Worm (Caenorhabditis elegans): ENCODE data around the gene utp-20.

DNA sequence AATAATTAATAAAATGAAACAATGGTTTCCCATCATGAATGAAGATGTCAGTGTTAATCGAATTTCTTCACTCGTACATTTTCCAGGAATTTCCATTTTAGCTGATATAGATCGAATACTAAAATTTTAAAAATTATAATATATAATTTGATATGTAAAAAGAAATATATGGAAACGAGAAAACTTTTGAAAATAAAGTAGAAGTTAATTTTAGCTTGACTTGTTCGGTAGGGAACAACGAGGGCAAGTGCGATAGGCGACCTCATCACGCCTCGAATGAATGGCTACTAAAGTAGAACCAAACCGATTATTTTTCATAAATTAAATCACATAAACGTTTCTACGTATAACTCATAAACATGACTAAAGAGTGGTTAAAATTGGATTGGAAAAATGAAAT is 42.2 kb downstream of the utp-20 start, which contains the start of gene sra-31:
- TF ChIP-seq snpc-4 (tag; optimal IDR thresholded peaks at IDR 0.05) (no peak), unc-39 (tag; optimal IDR thresholded peaks at IDR 0.05) (no peak), daf-19 (GFP tag; conservative IDR thresholded peaks at IDR 0.05) (no peak), F44E2.7 (GFP tag; IDR thresholded peaks at IDR 0.05) (no peak), duxl-1 (tag; optimal IDR thresholded peaks at IDR 0.05; ENCODE audit: poor library complexity) (no peak)
